Fruit fly (Drosophila melanogaster): Measurements from ENCODE around the gene CG46440.

The CG46440 gene

DNA sequence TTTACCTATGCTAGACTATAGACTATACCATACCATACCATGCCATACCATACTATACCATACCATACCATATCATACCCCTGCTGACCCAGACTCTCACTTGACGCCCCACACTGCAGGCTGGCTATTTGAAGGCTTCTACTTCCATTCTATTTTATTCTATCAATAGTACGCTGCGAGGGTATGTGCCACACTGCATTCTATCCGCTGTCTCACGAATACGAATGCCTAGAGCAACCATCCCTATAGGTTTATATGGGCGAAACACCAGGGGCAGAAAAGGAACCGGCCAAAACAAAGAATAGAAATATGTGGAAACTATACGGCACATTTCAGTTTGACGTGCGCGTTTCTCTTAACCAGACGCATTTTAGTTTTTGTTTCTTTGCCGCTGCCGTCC, 39.8 kb downstream of the CG46440 start:
- TF ChIP-seq noc (tag; optimal IDR thresholded peaks at IDR 0.05), result no peak

DNA sequence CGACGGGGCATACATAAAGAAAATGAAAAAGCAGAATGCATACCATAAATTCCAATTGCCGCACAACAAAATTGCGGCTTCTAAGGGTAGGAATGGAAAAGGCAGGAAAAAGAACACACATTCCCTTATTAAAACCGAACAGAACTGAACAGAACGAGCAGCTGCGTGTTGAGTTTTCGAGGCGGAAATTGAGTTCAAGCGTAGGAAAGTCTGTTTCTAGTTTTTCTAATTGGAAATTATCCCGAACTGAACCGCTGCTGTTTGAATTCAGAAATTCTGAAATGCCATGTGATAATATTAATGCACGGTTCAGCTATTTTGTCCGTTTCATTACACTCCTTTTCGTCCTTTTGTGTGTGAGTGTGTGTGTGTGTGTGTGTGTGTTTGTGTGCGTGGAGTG, 40.7 kb downstream of the CG46440 start:
- TF ChIP-seq noc (tag; optimal IDR thresholded peaks at IDR 0.05), result no peak

dm6 chrX:15816127-15816526, 41.5 kb downstream of the CG46440 start:
- no peak for TF ChIP-seq noc (tag; optimal IDR thresholded peaks at IDR 0.05)

DNA sequence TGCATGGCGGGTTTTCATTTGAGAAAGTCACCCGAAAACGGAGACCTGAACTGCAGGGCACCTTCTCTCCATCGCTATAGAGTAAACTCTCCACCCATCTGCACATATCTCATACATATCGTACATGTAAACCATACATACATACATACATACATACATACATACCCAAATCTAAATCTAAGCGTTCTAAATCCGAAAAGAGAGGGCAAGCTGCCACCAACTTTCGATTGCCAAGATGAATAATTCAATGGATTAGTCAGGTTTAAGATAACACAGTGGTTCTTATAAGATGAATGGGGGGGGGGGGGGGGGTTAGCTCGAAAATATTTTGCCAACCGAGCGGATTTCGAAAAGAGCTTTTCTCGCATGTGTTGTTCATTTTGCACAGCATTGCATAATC, 43.1 kb downstream of the CG46440 start:
- TF ChIP-seq noc (tag; optimal IDR thresholded peaks at IDR 0.05), result no peak

- no peak for TF ChIP-seq noc (tag; optimal IDR thresholded peaks at IDR 0.05)
These were observed 44.4 kb downstream of the CG46440 start for dm6 chrX:15813224-15813623.

dm6 chrX:15812615-15812995, 45.0 kb downstream of the CG46440 start:
- no peak for TF ChIP-seq noc (tag; optimal IDR thresholded peaks at IDR 0.05)

dm6 chrX:15811666-15812614, 45.7 kb downstream of the CG46440 start:
- TF ChIP-seq noc (tag; optimal IDR thresholded peaks at IDR 0.05), result peak; percentile 46

- TF ChIP-seq noc (tag; optimal IDR thresholded peaks at IDR 0.05), result no peak
These were observed 48.4 kb downstream of the CG46440 start, which contains the start of gene CG8509 for dm6 chrX:15809255-15809654. CG8509 (plus strand) TSS chrX:15809555.

DNA sequence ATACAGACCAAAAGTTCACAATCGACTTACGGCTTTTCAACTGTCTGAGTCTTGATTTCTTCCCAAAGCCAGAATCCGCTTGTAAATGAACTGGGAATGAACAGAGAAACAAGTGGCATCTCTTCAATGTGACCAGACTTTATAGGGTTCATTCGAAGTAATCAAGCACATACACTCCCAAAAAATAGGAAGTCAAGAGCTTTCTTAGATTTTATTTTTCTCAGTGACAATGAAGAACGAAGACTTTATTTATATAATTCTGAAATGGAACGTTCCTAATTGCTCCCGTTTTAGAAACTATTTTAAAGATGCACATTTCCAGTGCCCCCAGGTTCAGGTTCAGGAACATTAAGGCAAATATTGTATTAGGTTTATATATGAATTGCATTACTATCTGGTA, 49.7 kb downstream of the CG46440 start:
- no peak for TF ChIP-seq noc (tag; optimal IDR thresholded peaks at IDR 0.05)

- TF ChIP-seq noc (tag; optimal IDR thresholded peaks at IDR 0.05), result no peak
These were observed 52.1 kb downstream of the CG46440 start for dm6 chrX:15805523-15805922.

All from whole organism, larva.